Fruit fly (Drosophila melanogaster): ENCODE data around the gene CG8945.

The CG8945 gene

DNA sequence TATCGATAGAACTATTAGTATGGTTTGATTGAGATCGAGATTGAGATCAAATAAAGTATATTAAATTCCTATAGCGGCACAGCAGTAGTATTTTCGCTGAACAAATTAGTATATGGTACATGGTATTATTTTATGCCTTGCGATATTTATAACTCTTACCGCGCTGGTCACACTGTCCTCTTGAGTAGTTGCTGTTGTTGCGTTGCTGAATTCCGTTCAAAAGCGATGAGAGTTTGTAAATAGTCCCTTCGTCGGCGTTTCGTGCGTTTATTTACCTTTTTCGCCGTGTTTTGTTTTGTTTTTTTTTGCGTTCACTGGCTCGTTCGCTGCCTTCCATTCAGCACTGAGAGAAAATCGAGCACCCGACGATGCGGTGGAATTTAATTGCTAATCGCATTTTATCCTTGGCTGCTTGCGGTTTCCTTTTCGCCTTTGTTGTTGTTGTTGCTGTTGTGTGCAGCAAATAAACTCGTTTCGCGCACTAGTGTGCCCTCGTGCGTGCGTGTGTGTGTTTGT is 20.0 kb upstream of the CG8945 start, which contains the start of gene CG5004 (continued):
- no peak for TF ChIP-seq CG7928 (GFP tag; optimal IDR thresholded peaks at IDR 0.05)
- no peak for TF ChIP-seq fd3F (GFP tag; optimal IDR thresholded peaks at IDR 0.05)
- no peak for TF ChIP-seq hth (optimal IDR thresholded peaks at IDR 0.05)
- TF ChIP-seq Stat92E (GFP tag; optimal IDR thresholded peaks at IDR 0.05) = peak in 1 of 3 experiments; percentile 61
- no peak for TF ChIP-seq fd64A (GFP tag; optimal IDR thresholded peaks at IDR 0.05)
- TF ChIP-seq mld (GFP tag; IDR thresholded peaks at IDR 0.05; ENCODE audit: partially characterized antibody) = no peak
- no peak for TF ChIP-seq Asciz (GFP tag; optimal IDR thresholded peaks at IDR 0.05)
- peak; percentile 87 for TF ChIP-seq Jarid2 (GFP tag; optimal IDR thresholded peaks at IDR 0.05)
- no peak for TF ChIP-seq sna (GFP tag; IDR thresholded peaks at IDR 0.05; ENCODE audit: partially characterized antibody)
- no peak for TF ChIP-seq CG11247 (GFP tag; IDR thresholded peaks at IDR 0.05)
- peak; percentile 6 for TF ChIP-seq caup (GFP tag; optimal IDR thresholded peaks at IDR 0.05; ENCODE audit: severe bottlenecking)
- TF ChIP-seq Ptx1 (GFP tag; IDR thresholded peaks at IDR 0.05) = no peak
- TF ChIP-seq Chrac-16 (GFP tag; optimal IDR thresholded peaks at IDR 0.05) = no peak
- TF ChIP-seq Drgx (GFP tag; IDR thresholded peaks at IDR 0.05) = no peak
- TF ChIP-seq ems (GFP tag; optimal IDR thresholded peaks at IDR 0.05) = no peak
- no peak for TF ChIP-seq kay (GFP tag; optimal IDR thresholded peaks at IDR 0.05)
- no peak for TF ChIP-seq Adf1 (GFP tag; IDR thresholded peaks at IDR 0.05)
- TF ChIP-seq CG13894 (tag; optimal IDR thresholded peaks at IDR 0.05) = peak; percentile 20
- TF ChIP-seq CG8924 (tag; optimal IDR thresholded peaks at IDR 0.05) = no peak
- no peak for TF ChIP-seq zfh2 (GFP tag; optimal IDR thresholded peaks at IDR 0.05)
- no peak for TF ChIP-seq trem (tag; optimal IDR thresholded peaks at IDR 0.05)
- no peak for TF ChIP-seq CG4404 (GFP tag; IDR thresholded peaks at IDR 0.05)
- TF ChIP-seq Fer3 (tag; optimal IDR thresholded peaks at IDR 0.05) = no peak
- no peak for TF ChIP-seq CG13123 (GFP tag; optimal IDR thresholded peaks at IDR 0.05)
- no peak for TF ChIP-seq CG18011 (GFP tag; optimal IDR thresholded peaks at IDR 0.05)
- TF ChIP-seq luna (GFP tag; optimal IDR thresholded peaks at IDR 0.05) = no peak
- no peak for TF ChIP-seq aop (GFP tag; IDR thresholded peaks at IDR 0.05)
- no peak for TF ChIP-seq Sox102F (GFP tag; optimal IDR thresholded peaks at IDR 0.05)
- TF ChIP-seq chif (GFP tag; optimal IDR thresholded peaks at IDR 0.05) = no peak
- TF ChIP-seq CG4424 (GFP tag; optimal IDR thresholded peaks at IDR 0.05) = no peak
- no peak for TF ChIP-seq grau (tag; optimal IDR thresholded peaks at IDR 0.05)
- TF ChIP-seq az2 (GFP tag; optimal IDR thresholded peaks at IDR 0.05) = no peak
- TF ChIP-seq BEAF-32 (GFP tag; optimal IDR thresholded peaks at IDR 0.05) = peak; percentile 68
- TF ChIP-seq PHDP (tag; optimal IDR thresholded peaks at IDR 0.05) = no peak
- peak in 1 of 2 experiments; percentile 34 for TF ChIP-seq Pdp1 (GFP tag; optimal IDR thresholded peaks at IDR 0.05)
- TF ChIP-seq CG8089 (GFP tag; optimal IDR thresholded peaks at IDR 0.05) = no peak
- TF ChIP-seq CG12769 (tag; optimal IDR thresholded peaks at IDR 0.05) = peak; percentile 20
- no peak for TF ChIP-seq Rx (GFP tag; IDR thresholded peaks at IDR 0.05)
- TF ChIP-seq CG34422 (GFP tag; IDR thresholded peaks at IDR 0.05) = peak; percentile 78; the same call in 1 of the 3 replicates
- no peak for TF ChIP-seq CG16779 (GFP tag; IDR thresholded peaks at IDR 0.05)
- TF ChIP-seq CG1024 (GFP tag; IDR thresholded peaks at IDR 0.05) = no peak
- no peak for TF ChIP-seq CG11560 (tag; IDR thresholded peaks at IDR 0.05)
- TF ChIP-seq CG6272 (GFP tag; IDR thresholded peaks at IDR 0.05) = no peak
- no peak for TF ChIP-seq GATAe (GFP tag; conservative IDR thresholded peaks at IDR 0.05)
- TF ChIP-seq jing (GFP tag; optimal IDR thresholded peaks at IDR 0.05) = no peak
- TF ChIP-seq Vsx1 (GFP tag; optimal IDR thresholded peaks at IDR 0.05) = no peak
- TF ChIP-seq crol (GFP tag; IDR thresholded peaks at IDR 0.05) = no peak
- TF ChIP-seq gcm2 (GFP tag; optimal IDR thresholded peaks at IDR 0.05) = no peak
- TF ChIP-seq CG12659 (GFP tag; optimal IDR thresholded peaks at IDR 0.05) = peak; percentile 63
- TF ChIP-seq sug (tag; optimal IDR thresholded peaks at IDR 0.05) = no peak
- TF ChIP-seq CG32767 (GFP tag; IDR thresholded peaks at IDR 0.05) = no peak
